Worm (Caenorhabditis elegans): ENCODE results near the gene nhr-232.

nhr-232 gene

DNA sequence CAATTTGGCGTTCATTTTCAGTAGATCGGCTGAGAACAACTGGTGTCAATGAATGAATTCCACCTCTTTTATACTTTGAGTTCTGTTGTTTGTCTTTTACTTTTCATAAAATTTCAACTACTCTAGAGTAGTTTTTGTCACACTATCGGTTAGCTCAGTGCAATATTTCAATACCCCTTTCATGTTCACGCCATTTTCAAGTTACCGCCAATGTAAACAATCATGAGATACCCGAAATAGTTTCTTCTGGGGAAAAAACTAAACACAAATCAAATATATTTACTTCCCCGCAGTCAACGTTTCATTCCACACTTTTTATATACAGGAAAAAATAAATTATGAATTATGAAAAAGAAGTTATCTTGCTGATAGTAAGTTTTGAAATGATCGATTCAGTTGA lies 27.6 kb upstream of the nhr-232 start, which contains the start of gene fipr-4:
fipr-4 (minus strand) TSS at position 101 of the 400 bp plus-strand sequence.
- TF ChIP-seq M03D4.4 (tag; optimal IDR thresholded peaks at IDR 0.05) (no peak), ceh-39 (tag; optimal IDR thresholded peaks at IDR 0.05) (no peak), hlh-1 (tag; optimal IDR thresholded peaks at IDR 0.05) (no peak), elt-3 (tag; optimal IDR thresholded peaks at IDR 0.05) (no peak), mab-5 (tag; optimal IDR thresholded peaks at IDR 0.05) (no peak), elt-1 (tag; optimal IDR thresholded peaks at IDR 0.05; ENCODE audit: borderline replicate concordance, insufficient read depth) (no peak), ces-1 (GFP tag; optimal IDR thresholded peaks at IDR 0.05) (no peak), mls-2 (tag; optimal IDR thresholded peaks at IDR 0.05) (no peak), unc-39 (tag; optimal IDR thresholded peaks at IDR 0.05) (no peak), ham-2 (GFP tag; optimal IDR thresholded peaks at IDR 0.05) (no peak), lin-32 (GFP tag; optimal IDR thresholded peaks at IDR 0.05) (no peak), nhr-28 (tag; optimal IDR thresholded peaks at IDR 0.05) (no peak), tbx-8 (GFP tag; optimal IDR thresholded peaks at IDR 0.05) (no peak), nhr-2 (tag; optimal IDR thresholded peaks at IDR 0.05) (no peak), sem-2 (GFP tag; optimal IDR thresholded peaks at IDR 0.05) (no peak), zip-8 (tag; optimal IDR thresholded peaks at IDR 0.05) (no peak), lsy-2 (tag; optimal IDR thresholded peaks at IDR 0.05) (no peak)

DNA sequence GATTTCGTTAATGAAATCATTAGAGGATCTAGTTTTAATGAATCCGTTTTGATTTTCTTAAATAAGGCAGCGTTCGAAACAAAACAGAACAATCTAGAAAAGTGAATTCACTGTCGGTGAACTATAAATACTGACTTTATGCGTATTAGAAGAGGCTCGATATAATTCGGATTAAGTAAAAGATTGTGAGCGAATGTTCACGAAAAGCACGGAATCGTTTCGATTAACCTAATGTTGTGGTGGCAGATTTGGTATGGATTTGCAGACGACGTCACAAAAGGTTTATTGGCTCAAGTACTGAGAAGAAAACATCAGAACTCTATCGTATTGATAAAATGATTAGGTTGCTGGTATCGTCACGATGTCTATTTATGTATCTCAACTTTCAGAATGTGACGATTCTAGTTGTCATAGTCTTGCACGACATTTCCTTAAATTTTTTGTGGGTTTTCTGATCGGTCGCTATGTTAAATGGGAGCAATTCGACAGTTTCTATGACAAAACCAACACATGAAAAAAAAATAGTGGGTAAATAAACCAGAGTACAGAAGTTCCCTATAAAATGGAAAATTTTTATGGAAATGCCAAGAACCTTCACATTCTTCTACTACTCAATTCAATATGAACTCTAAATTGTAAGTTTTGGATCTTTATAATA lies 26.6 kb upstream of the nhr-232 start, which contains the start of the genes pyt-1 and fipr-7:
pyt-1 (minus strand) TSS at position 101 of the 658 bp plus-strand sequence.
fipr-7 (plus strand) TSS at position 608 of the 658 bp plus-strand sequence.
- no peak for TF ChIP-seq lsy-2 (tag; optimal IDR thresholded peaks at IDR 0.05)
- no peak for TF ChIP-seq nhr-2 (tag; optimal IDR thresholded peaks at IDR 0.05)
- TF ChIP-seq unc-62 (GFP tag; optimal IDR thresholded peaks at IDR 0.05), result no peak

- TF ChIP-seq nhr-76 (tag; optimal IDR thresholded peaks at IDR 0.05) (no peak), snpc-4 (tag; optimal IDR thresholded peaks at IDR 0.05) (no peak), tbx-8 (GFP tag; optimal IDR thresholded peaks at IDR 0.05) (no peak), ham-2 (GFP tag; optimal IDR thresholded peaks at IDR 0.05) (no peak), lsy-2 (tag; optimal IDR thresholded peaks at IDR 0.05) (no peak), elt-3 (tag; optimal IDR thresholded peaks at IDR 0.05) (no peak), nhr-237 (tag; optimal IDR thresholded peaks at IDR 0.05) (no peak), ztf-11 (tag; optimal IDR thresholded peaks at IDR 0.05) (no peak), ceh-43 (GFP tag; optimal IDR thresholded peaks at IDR 0.05) (no peak), unc-39 (tag; optimal IDR thresholded peaks at IDR 0.05) (no peak), drap-1 (GFP tag; optimal IDR thresholded peaks at IDR 0.05) (no peak)
Observed at ce11 chrV:10230932-10231331, 25.0 kb upstream of the nhr-232 start, which contains the start of gene fipr-6. fipr-6 (plus strand) TSS chrV:10231232.

DNA sequence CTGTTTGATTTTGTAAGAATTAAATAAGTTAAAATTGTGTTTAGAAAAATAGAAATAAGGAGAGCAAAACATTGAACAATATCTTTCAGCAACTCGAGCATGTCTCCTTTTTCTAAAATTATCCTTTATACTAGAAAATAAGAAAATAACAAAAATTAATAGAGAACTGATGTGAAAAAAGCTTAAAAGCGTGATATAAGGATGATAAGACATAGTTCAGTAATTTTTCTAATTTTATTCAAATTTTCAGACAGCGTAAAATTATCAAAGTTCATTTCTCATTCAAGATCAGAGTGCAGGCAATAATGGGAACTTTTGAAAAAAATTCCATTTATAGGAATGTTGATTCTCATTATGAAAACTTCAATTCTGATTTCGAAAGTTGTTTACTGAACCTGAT lies 22.6 kb upstream of the nhr-232 start, which contains the start of gene str-182:
str-182 (minus strand) TSS at position 101 of the 400 bp plus-strand sequence.
- TF ChIP-seq sem-2 (GFP tag; optimal IDR thresholded peaks at IDR 0.05) (no peak), elt-3 (tag; optimal IDR thresholded peaks at IDR 0.05) (no peak), bed-3 (GFP tag; optimal IDR thresholded peaks at IDR 0.05) (no peak), drap-1 (GFP tag; optimal IDR thresholded peaks at IDR 0.05) (no peak), nhr-12 (tag; optimal IDR thresholded peaks at IDR 0.05) (no peak), pha-4 (tag; optimal IDR thresholded peaks at IDR 0.05) (no peak), tbx-8 (GFP tag; optimal IDR thresholded peaks at IDR 0.05) (no peak), ces-1 (GFP tag; optimal IDR thresholded peaks at IDR 0.05) (no peak), nhr-2 (tag; optimal IDR thresholded peaks at IDR 0.05) (no peak), nhr-28 (tag; optimal IDR thresholded peaks at IDR 0.05) (no peak), ham-2 (GFP tag; optimal IDR thresholded peaks at IDR 0.05) (no peak), flh-1 (GFP tag; optimal IDR thresholded peaks at IDR 0.05) (no peak), hlh-1 (tag; optimal IDR thresholded peaks at IDR 0.05) (no peak), lin-32 (GFP tag; optimal IDR thresholded peaks at IDR 0.05) (no peak), snpc-4 (tag; optimal IDR thresholded peaks at IDR 0.05) (no peak), blmp-1 (tag; optimal IDR thresholded peaks at IDR 0.05) (no peak), cnd-1 (tag; optimal IDR thresholded peaks at IDR 0.05) (no peak), sptf-1 (tag; optimal IDR thresholded peaks at IDR 0.05) (no peak)

DNA sequence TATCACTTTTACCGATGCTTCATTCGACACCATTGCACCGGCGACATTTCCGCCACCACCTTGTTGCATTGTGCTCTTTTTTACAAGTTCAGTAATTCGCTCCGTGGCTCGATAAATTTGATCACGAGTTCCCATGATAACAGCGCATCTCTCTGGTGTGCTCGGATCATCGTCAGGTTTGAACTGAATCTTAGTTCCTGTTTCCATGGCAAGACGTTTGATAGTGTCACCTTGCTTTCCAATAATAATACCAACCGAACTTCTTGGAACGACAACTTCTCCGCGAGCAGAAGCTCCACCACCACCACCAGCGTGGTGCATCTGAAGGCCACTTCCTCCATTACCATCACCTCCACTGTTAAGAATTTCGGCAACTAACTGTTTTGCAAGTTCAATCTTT lies 18.8 kb upstream of the nhr-232 start:
- TF ChIP-seq lin-32 (GFP tag; optimal IDR thresholded peaks at IDR 0.05), result no peak
- no peak for TF ChIP-seq elt-1 (tag; optimal IDR thresholded peaks at IDR 0.05; ENCODE audit: borderline replicate concordance, insufficient read depth)
- no peak for TF ChIP-seq ces-1 (GFP tag; optimal IDR thresholded peaks at IDR 0.05)
- no peak for TF ChIP-seq snpc-4 (tag; optimal IDR thresholded peaks at IDR 0.05)
- no peak for TF ChIP-seq nhr-12 (tag; optimal IDR thresholded peaks at IDR 0.05)
- no peak for TF ChIP-seq ceh-43 (GFP tag; optimal IDR thresholded peaks at IDR 0.05)
- TF ChIP-seq mls-2 (tag; optimal IDR thresholded peaks at IDR 0.05), result no peak
- no peak for TF ChIP-seq lin-13 (tag; optimal IDR thresholded peaks at IDR 0.05)
- TF ChIP-seq ceh-39 (tag; optimal IDR thresholded peaks at IDR 0.05), result no peak
- no peak for TF ChIP-seq unc-39 (tag; optimal IDR thresholded peaks at IDR 0.05)
- no peak for TF ChIP-seq mab-5 (tag; optimal IDR thresholded peaks at IDR 0.05)
- TF ChIP-seq drap-1 (GFP tag; optimal IDR thresholded peaks at IDR 0.05), result no peak
- no peak for TF ChIP-seq blmp-1 (tag; optimal IDR thresholded peaks at IDR 0.05)
- no peak for TF ChIP-seq hlh-1 (tag; optimal IDR thresholded peaks at IDR 0.05)

All from whole organism, mixed stage, embryonic.